Fruit fly (Drosophila melanogaster): ENCODE measurements around the gene Zip89B.

Zip89B gene

DNA sequence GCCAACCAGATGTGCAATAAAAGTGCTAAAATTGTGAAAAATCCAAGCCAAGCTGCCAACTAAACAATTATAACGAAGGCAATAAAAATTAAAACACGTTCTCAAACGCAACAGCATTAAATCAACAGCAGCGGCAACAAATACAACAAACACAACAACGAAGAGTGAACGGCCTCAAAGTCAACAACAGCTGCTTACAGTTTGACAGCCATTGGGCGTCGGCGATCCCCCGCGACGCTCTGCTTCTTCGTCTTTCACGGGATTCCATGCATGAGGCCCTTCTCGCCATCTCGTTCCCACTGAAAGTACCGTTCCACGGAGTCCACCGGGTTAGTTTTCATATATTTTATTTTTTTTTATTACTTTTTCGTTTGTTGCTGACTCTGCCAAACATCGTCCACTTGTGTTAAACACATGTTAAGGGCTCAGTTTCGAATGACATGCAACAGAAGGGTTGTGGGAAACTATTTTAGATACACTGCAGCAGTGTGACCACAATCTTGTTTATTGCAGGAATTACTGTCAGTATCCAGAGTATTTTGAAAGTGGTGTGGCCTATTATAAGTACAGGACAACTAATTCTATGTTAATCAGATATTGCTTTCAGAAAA is 23.4 kb upstream of the Zip89B start:
- no peak for TF ChIP-seq CG12768 (GFP tag; optimal IDR thresholded peaks at IDR 0.05)
- peak; percentile 3 for TF ChIP-seq kay (GFP tag; ENCODE audit: borderline replicate concordance)
- no peak for TF ChIP-seq toe (GFP tag; optimal IDR thresholded peaks at IDR 0.05)
- no peak for TF ChIP-seq cnc (optimal IDR thresholded peaks at IDR 0.05)
- no peak for TF ChIP-seq CG11617 (GFP tag; optimal IDR thresholded peaks at IDR 0.05)
- TF ChIP-seq CG7101 (tag; optimal IDR thresholded peaks at IDR 0.05), result no peak
- TF ChIP-seq CG33017 (tag; optimal IDR thresholded peaks at IDR 0.05), result no peak
- no peak for TF ChIP-seq CG14711 (tag; optimal IDR thresholded peaks at IDR 0.05)
- no peak for TF ChIP-seq Mnt (GFP tag; optimal IDR thresholded peaks at IDR 0.05)
- no peak for TF ChIP-seq Hr96 (GFP tag; optimal IDR thresholded peaks at IDR 0.05)
- peak; percentile 15 for TF ChIP-seq ovo (GFP tag; optimal IDR thresholded peaks at IDR 0.05)
- no peak for TF ChIP-seq cic (GFP tag; optimal IDR thresholded peaks at IDR 0.05)
- no peak for TF ChIP-seq Crg-1 (GFP tag; optimal IDR thresholded peaks at IDR 0.05)
- TF ChIP-seq tj (GFP tag; optimal IDR thresholded peaks at IDR 0.05), result peak; percentile 67
- TF ChIP-seq Clk (GFP tag; optimal IDR thresholded peaks at IDR 0.05), result no peak
- no peak for TF ChIP-seq CG7045 (GFP tag; optimal IDR thresholded peaks at IDR 0.05)
- TF ChIP-seq pad (GFP tag; optimal IDR thresholded peaks at IDR 0.05), result no peak
- no peak for TF ChIP-seq CG5204 (GFP tag; optimal IDR thresholded peaks at IDR 0.05)
- no peak for TF ChIP-seq bab1 (GFP tag; optimal IDR thresholded peaks at IDR 0.05)
- no peak for TF ChIP-seq CG1620 (GFP tag; optimal IDR thresholded peaks at IDR 0.05)

DNA sequence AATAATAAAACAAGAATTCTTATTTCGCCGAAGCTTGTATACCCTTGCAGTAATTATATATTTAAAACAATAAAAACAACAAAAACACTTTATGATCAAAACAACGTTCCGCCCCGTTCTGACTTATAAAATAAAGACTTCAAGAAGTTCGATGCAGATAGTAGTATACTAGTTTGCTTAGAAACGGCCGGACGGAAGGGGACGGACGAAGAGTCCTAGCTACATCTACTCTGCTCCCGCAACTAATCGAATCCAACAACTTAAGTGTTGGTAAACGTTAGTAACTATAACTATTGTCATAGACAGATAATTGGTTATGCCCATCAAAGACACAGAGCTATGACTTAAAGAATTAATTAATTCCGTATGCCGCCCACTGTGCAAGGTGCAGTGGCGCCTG is 21.1 kb upstream of the Zip89B start:
- no peak for TF ChIP-seq CG12768 (GFP tag; optimal IDR thresholded peaks at IDR 0.05)
- no peak for TF ChIP-seq bab1 (GFP tag; optimal IDR thresholded peaks at IDR 0.05)
- TF ChIP-seq ovo (GFP tag; optimal IDR thresholded peaks at IDR 0.05), result no peak
- no peak for TF ChIP-seq CG14711 (tag; optimal IDR thresholded peaks at IDR 0.05)
- TF ChIP-seq CG7045 (GFP tag; optimal IDR thresholded peaks at IDR 0.05), result no peak
- TF ChIP-seq CG33017 (tag; optimal IDR thresholded peaks at IDR 0.05), result no peak

DNA sequence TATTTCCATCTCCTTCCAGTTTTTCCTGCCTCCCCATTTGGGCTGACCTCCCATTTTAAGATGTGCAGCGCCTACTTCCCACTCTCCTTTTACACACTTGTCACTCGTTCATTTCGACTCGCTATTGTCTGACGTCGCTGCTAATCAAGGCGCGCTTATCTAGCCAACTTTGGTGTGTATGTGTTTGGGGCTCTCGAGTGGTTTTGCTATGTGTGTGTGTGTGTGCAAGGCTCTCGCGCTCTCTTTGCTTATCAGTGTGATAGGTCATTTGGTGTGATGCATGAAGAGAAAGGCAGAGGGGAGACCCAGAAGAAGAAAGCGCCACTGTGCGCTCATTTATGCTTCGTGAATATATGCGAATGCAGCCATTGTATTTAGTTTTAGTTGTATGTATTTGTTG is 20.7 kb upstream of the Zip89B start:
- TF ChIP-seq cic (GFP tag; optimal IDR thresholded peaks at IDR 0.05), result peak; percentile 56
- no peak for TF ChIP-seq bab1 (GFP tag; optimal IDR thresholded peaks at IDR 0.05)
- TF ChIP-seq CG12768 (GFP tag; optimal IDR thresholded peaks at IDR 0.05), result no peak

DNA sequence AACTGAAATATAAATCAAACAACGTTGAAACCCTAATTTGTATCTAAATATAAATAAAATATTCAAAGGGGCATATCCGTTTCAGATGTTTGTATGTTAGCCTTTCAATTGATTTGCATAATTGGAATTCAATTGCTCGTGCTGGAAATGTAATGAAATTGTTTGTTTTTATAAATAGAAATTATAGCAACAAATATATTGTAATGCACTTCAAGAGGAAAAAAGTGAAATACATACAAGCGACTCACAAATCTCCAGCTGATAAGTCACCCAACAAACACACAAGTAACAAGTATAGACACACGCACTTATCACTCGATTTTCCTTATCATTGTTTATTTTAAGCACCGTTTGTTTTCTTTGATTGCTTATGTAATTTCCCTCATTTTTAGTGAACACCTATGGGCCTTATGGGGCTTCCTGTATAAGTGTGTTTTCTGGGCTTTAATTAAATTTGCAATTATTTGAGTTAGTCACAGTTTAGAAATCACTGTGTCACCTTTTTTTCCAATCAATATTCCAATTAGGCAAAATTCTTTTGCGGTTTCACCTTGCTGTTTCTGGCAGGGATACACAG is 19.9 kb upstream of the Zip89B start:
- TF ChIP-seq ovo (GFP tag; optimal IDR thresholded peaks at IDR 0.05) (no peak), Mnt (GFP tag; optimal IDR thresholded peaks at IDR 0.05) (no peak), kay (GFP tag; ENCODE audit: borderline replicate concordance) (peak; percentile 95), cic (GFP tag; optimal IDR thresholded peaks at IDR 0.05) (peak; percentile 37), Hr96 (GFP tag; optimal IDR thresholded peaks at IDR 0.05) (no peak), CG5204 (GFP tag; optimal IDR thresholded peaks at IDR 0.05) (no peak)

DNA sequence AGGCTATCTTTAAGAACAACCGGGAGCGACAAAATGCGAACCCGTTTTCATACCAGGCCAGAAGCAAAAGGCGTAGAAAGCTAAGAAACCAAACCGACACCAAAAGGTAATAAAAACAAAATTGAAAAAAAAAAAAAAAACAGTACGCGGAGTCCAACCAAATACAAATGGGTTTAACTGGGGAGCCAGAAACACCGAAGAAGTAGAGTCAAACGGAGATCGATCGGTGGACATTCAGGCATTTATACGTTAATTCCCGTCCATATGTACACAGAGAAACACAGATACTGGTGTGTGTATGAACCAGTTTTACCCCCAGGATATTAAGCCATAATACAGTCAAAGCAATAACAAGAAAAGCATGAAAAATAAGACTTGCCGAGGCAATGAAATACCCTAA is 18.4 kb upstream of the Zip89B start:
- no peak for TF ChIP-seq CG5204 (GFP tag; optimal IDR thresholded peaks at IDR 0.05)
- no peak for TF ChIP-seq cic (GFP tag; optimal IDR thresholded peaks at IDR 0.05)
- TF ChIP-seq CG14711 (tag; optimal IDR thresholded peaks at IDR 0.05), result no peak
- TF ChIP-seq kay (GFP tag; ENCODE audit: borderline replicate concordance), result no peak
- no peak for TF ChIP-seq CG7101 (tag; optimal IDR thresholded peaks at IDR 0.05)
- no peak for TF ChIP-seq CG7045 (GFP tag; optimal IDR thresholded peaks at IDR 0.05)
- no peak for TF ChIP-seq toe (GFP tag; optimal IDR thresholded peaks at IDR 0.05)

DNA sequence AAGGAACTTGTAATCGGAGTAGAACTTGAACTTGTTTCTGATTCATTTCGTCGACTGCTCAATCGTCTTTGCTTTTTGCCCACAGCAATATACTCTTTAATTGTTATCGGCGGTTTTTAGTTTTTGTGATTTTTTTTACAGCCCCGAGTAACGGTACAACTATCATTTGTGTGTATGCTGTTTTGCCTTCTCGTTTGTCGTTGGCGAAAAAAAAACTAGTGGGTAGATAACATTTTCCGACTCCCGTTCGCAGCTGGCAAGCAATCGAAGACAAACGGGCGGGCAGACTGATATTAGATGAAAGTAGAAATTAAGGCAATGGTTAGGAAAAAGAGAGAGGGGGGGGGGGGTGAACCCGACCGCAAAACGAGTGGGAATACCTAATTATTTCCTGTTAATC is 17.7 kb upstream of the Zip89B start:
- no peak for TF ChIP-seq CG14711 (tag; optimal IDR thresholded peaks at IDR 0.05)
- TF ChIP-seq CG7101 (tag; optimal IDR thresholded peaks at IDR 0.05), result no peak
- peak; percentile 85 for TF ChIP-seq kay (GFP tag; ENCODE audit: borderline replicate concordance)
- peak; percentile 72 for TF ChIP-seq ovo (GFP tag; optimal IDR thresholded peaks at IDR 0.05)

DNA sequence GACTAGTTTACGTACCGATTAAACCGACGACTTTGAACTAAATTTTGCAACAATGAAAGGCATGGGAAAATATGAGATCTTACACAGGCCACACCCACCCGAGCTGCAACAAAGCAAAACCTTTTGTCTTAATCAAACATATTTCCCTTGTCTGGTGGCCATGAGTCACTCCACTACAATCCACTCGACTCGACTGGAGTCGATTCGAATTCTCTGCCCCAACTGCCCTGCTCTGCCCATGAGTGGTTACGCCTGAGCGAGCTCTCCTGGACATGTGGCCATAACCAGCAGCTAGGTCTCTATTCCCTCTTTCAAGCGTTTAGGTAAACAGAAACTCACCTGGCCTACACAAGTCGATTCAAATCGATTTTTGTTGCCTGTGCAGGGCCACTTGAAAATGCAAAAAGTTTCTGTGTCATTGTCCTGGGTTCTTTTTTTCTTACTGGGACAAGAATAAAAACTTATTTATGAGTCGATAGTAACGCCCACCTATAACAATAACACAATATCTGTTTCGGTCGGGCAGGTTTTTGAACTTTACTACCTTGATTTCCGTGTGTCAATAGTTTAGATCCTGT is 16.8 kb upstream of the Zip89B start:
- no peak for TF ChIP-seq bab1 (GFP tag; optimal IDR thresholded peaks at IDR 0.05)
- TF ChIP-seq CG33017 (tag; optimal IDR thresholded peaks at IDR 0.05), result no peak
- no peak for TF ChIP-seq CG1620 (GFP tag; optimal IDR thresholded peaks at IDR 0.05)
- no peak for TF ChIP-seq ovo (GFP tag; optimal IDR thresholded peaks at IDR 0.05)
- TF ChIP-seq tj (GFP tag; optimal IDR thresholded peaks at IDR 0.05), result no peak
- no peak for TF ChIP-seq CG5204 (GFP tag; optimal IDR thresholded peaks at IDR 0.05)
- no peak for TF ChIP-seq CG7101 (tag; optimal IDR thresholded peaks at IDR 0.05)
- no peak for TF ChIP-seq CG14711 (tag; optimal IDR thresholded peaks at IDR 0.05)
- no peak for TF ChIP-seq CG12768 (GFP tag; optimal IDR thresholded peaks at IDR 0.05)
- TF ChIP-seq Hr96 (GFP tag; optimal IDR thresholded peaks at IDR 0.05), result no peak
- no peak for TF ChIP-seq pad (GFP tag; optimal IDR thresholded peaks at IDR 0.05)
- no peak for TF ChIP-seq CG7045 (GFP tag; optimal IDR thresholded peaks at IDR 0.05)
